Fruit fly (Drosophila melanogaster) whole organism, prepupa: ENCODE measurements around the gene CG33301.

Source experiments
- Blimp-1 ChIP-seq: fragments of 200-800 bp; sonication (Bioruptor generic); optimal IDR thresholded peaks from 3 replicates; lab custom pipeline; 2017; ENCODE audit warnings: missing biosample characterization, missing genetic modification characterization, mild to moderate bottlenecking, moderate library complexity, missing genetic modification reagents
- CG16779 ChIP-seq: fragments of 200-800 bp; sonication (Bioruptor generic); optimal IDR thresholded peaks from 3 replicates; lab custom pipeline; 2017; ENCODE audit warnings: missing biosample characterization, mild to moderate bottlenecking, missing genetic modification characterization
- CG31627 ChIP-seq: fragments of 200-800 bp; sonication (Bioruptor generic); optimal IDR thresholded peaks from 3 replicates; lab custom pipeline; 2016; ENCODE audit warnings: missing biosample characterization, missing genetic modification characterization
- CG34406 ChIP-seq: fragments of 200-800 bp; sonication (Bioruptor generic); optimal IDR thresholded peaks from 3 replicates; lab custom pipeline; 2016; ENCODE audit warnings: missing biosample characterization, missing genetic modification characterization
- CG6276 ChIP-seq: fragments of 200-800 bp; sonication (Bioruptor generic); optimal IDR thresholded peaks from 2 replicates; lab custom pipeline; 2017; ENCODE audit warnings: missing biosample characterization, mild to moderate bottlenecking, missing genetic modification characterization
- CG8119 ChIP-seq: fragments of 200-800 bp; sonication (Bioruptor generic); IDR thresholded peaks from 3 replicates; pipeline ENCODE4 v1.3.6; 2022; ENCODE audit warnings: missing biosample characterization, missing genetic modification characterization
- Eip75B ChIP-seq: fragments of 200-800 bp; sonication (Bioruptor generic); optimal IDR thresholded peaks from 3 replicates; lab custom pipeline; 2016; ENCODE audit warnings: missing biosample characterization, missing genetic modification characterization
- Ets21C ChIP-seq: fragments of 200-800 bp; sonication (Bioruptor generic); optimal IDR thresholded peaks from 3 replicates; lab custom pipeline; 2016; ENCODE audit warnings: missing biosample characterization, missing genetic modification characterization
- Sox15 ChIP-seq: fragments of 200-800 bp; sonication (Bioruptor generic); optimal IDR thresholded peaks from 3 replicates; lab custom pipeline; 2016; ENCODE audit warnings: missing biosample characterization, missing genetic modification characterization
- spab ChIP-seq: fragments of 200-800 bp; sonication (Bioruptor generic); optimal IDR thresholded peaks from 2 replicates; lab custom pipeline; 2017; ENCODE audit warnings: missing biosample characterization, mild to moderate bottlenecking, missing genetic modification characterization, missing genetic modification reagents

DNA sequence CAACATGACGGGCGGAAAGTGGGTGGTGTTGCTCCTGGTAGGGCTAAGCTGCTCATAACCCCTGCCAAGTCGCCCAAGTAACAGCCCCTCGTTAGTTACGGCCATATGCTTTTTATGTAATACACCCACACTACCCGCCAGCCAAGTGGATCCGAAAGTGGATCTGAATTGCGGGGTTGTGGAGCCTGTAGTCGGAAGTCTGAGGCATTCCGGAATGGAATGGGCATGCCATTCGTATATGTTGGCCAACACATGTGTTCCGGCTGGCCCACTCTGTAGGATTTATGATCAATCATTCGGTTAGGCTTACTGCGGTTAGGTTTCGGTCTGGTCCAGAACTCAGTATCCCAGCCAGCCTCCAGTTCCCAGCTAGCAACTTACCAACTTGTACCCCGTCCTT is 46.7 kb downstream of the CG33301 start:
- TF ChIP-seq Blimp-1 (GFP tag; lab: Kevin White, UChicago) (no peak), CG6276 (GFP tag; lab: Kevin White, UChicago) (no peak), CG16779 (tag; lab: Kevin White, UChicago) (no peak), CG31627 (GFP tag; lab: Kevin White, UChicago) (no peak), Sox15 (GFP tag; lab: Kevin White, UChicago) (no peak), spab (GFP tag; lab: Kevin White, UChicago) (no peak), CG34406 (GFP tag; lab: Kevin White, UChicago) (no peak), Ets21C (GFP tag; lab: Kevin White, UChicago) (no peak), CG8119 (GFP tag; lab: Robert Waterston, UW) (no peak), Eip75B (no peak)
